Worm (Caenorhabditis elegans) whole organism, L1 larva: ENCODE results near the gene F34H10.5.

ENCODE experiments used
- C16A3.4 ChIP-seq: fragments of 150-350 bp; optimal IDR thresholded peaks from 2 replicates; lab custom pipeline; 2014; ENCODE audit warnings: missing biosample characterization, missing genetic modification characterization
- C34B4.2 ChIP-seq: sonication (generic microtip); optimal IDR thresholded peaks from 2 replicates; lab custom pipeline; 2017; ENCODE audit warnings: mild to moderate bottlenecking, missing genetic modification characterization, missing compliant biosample characterization
- aha-1 ChIP-seq: fragments of 150-350 bp; optimal IDR thresholded peaks from 2 replicates; lab custom pipeline; 2014; ENCODE audit warnings: missing biosample characterization, missing genetic modification characterization
- aly-2 ChIP-seq: fragments of 150-350 bp; optimal IDR thresholded peaks from 2 replicates; lab custom pipeline; 2014; ENCODE audit warnings: missing biosample characterization, missing genetic modification characterization
- ama-1 ChIP-seq: fragments of 150-350 bp; optimal IDR thresholded peaks from 2 replicates; lab custom pipeline; 2014
- blmp-1 ChIP-seq: fragments of 150-350 bp; optimal IDR thresholded peaks from 2 replicates; lab custom pipeline; 2014; ENCODE audit warnings: missing biosample characterization, missing genetic modification characterization
- ceh-82 ChIP-seq, 3 experiments: fragments of 150-350 bp in 1 of 3; sonication (generic microtip) in 2 of 3; optimal IDR thresholded peaks; 2 replicates each; lab custom pipeline; 2014 to 2017; ENCODE audit warnings: missing biosample characterization in 3 of 3, missing genetic modification characterization in 3 of 3
- ceh-88 ChIP-seq: fragments of 200-800 bp; sonication (Bioruptor generic); IDR thresholded peaks from 2 replicates; pipeline ENCODE4 v1.3.6; 2022; ENCODE audit warnings: missing genetic modification characterization, missing compliant biosample characterization
- ceh-90 ChIP-seq: sonication (generic microtip); optimal IDR thresholded peaks from 2 replicates; lab custom pipeline; 2016; ENCODE audit warnings: missing genetic modification characterization, missing compliant biosample characterization
- ces-1 ChIP-seq: fragments of 150-350 bp; optimal IDR thresholded peaks from 2 replicates; lab custom pipeline; 2014; ENCODE audit warnings: missing biosample characterization, missing genetic modification reagents, missing genetic modification characterization
- dpl-1 ChIP-seq, 3 experiments: fragments of 150-350 bp in 2 of 3; sonication (generic microtip) in 1 of 3; optimal IDR thresholded peaks; 2 replicates each; lab custom pipeline; 2014 to 2017; ENCODE audit warnings: missing biosample characterization in 3 of 3, missing genetic modification characterization in 3 of 3, missing genetic modification reagents in 3 of 3
- efl-1 ChIP-seq, 4 experiments: fragments of 150-350 bp; optimal IDR thresholded peaks in 3 of 4; peaks in 1 of 4; 1 replicate in 1 of 4; 2 replicates in 3 of 4; lab custom pipeline; 2014; ENCODE audit warnings: missing biosample characterization in 2 of 4, missing genetic modification characterization in 2 of 4, missing genetic modification reagents in 2 of 4
- egl-27 ChIP-seq, 2 experiments: fragments of 150-350 bp in 1 of 2; sonication (generic microtip); optimal IDR thresholded peaks; 3 replicates each; lab custom pipeline; 2017 to 2018; ENCODE audit warnings: missing biosample characterization in 2 of 2, missing genetic modification characterization in 2 of 2, missing genetic modification reagents in 2 of 2
- ets-5 ChIP-seq: fragments of 200-800 bp; sonication (Bioruptor generic); IDR thresholded peaks from 2 replicates; pipeline ENCODE4 v1.3.6; 2022; ENCODE audit warnings: missing genetic modification characterization, missing compliant biosample characterization
- fkh-10 ChIP-seq: sonication (generic microtip); optimal IDR thresholded peaks from 2 replicates; lab custom pipeline; 2017; ENCODE audit warnings: missing biosample characterization, missing genetic modification reagents, missing genetic modification characterization
- fkh-8 ChIP-seq: sonication (generic microtip); optimal IDR thresholded peaks from 2 replicates; lab custom pipeline; 2016; ENCODE audit warnings: mild to moderate bottlenecking, missing genetic modification characterization, missing compliant biosample characterization
- grh-1 ChIP-seq: fragments of 200-800 bp; sonication (Bioruptor generic); IDR thresholded peaks from 2 replicates; pipeline ENCODE4 v1.3.6; 2022; ENCODE audit warnings: missing genetic modification reagents, missing genetic modification characterization, missing compliant biosample characterization
- hlh-17 ChIP-seq: fragments of 200-800 bp; sonication (Bioruptor generic); optimal IDR thresholded peaks from 2 replicates; lab custom pipeline; 2018; ENCODE audit warnings: missing genetic modification characterization, mild to moderate bottlenecking, missing compliant biosample characterization, moderate library complexity, borderline replicate concordance
- hlh-4 ChIP-seq: sonication (generic microtip); optimal IDR thresholded peaks from 2 replicates; lab custom pipeline; 2016; ENCODE audit warnings: mild to moderate bottlenecking, missing genetic modification characterization, missing compliant biosample characterization
- hpl-2 ChIP-seq: fragments of 150-350 bp; optimal IDR thresholded peaks from 2 replicates; lab custom pipeline; 2014; ENCODE audit warnings: missing biosample characterization, missing genetic modification reagents, missing genetic modification characterization
- irx-1 ChIP-seq: sonication (generic microtip); optimal IDR thresholded peaks from 2 replicates; lab custom pipeline; 2016; ENCODE audit warnings: missing genetic modification characterization, missing compliant biosample characterization
- lin-13 ChIP-seq: fragments of 150-350 bp; optimal IDR thresholded peaks from 2 replicates; lab custom pipeline; 2014; ENCODE audit warnings: missing biosample characterization, missing genetic modification reagents, missing genetic modification characterization
- lin-14 ChIP-seq: fragments of 200-800 bp; sonication (Bioruptor generic); optimal IDR thresholded peaks from 2 replicates; lab custom pipeline; 2018; ENCODE audit warnings: mild to moderate bottlenecking, missing genetic modification characterization, moderate library complexity, missing compliant biosample characterization
- lin-35 ChIP-seq, 2 experiments: fragments of 150-350 bp; optimal IDR thresholded peaks; 2 replicates each; lab custom pipeline; 2014; ENCODE audit warnings: missing biosample characterization in 2 of 2, missing genetic modification characterization in 2 of 2, missing genetic modification reagents in 2 of 2
- lir-3 ChIP-seq: sonication (generic microtip); optimal IDR thresholded peaks from 2 replicates; lab custom pipeline; 2016; ENCODE audit warnings: mild to moderate bottlenecking, missing genetic modification characterization, moderate library complexity, missing compliant biosample characterization; ENCODE audit not compliant: poor library complexity
- lsy-2 ChIP-seq, 2 experiments: fragments of 150-350 bp; optimal IDR thresholded peaks; 2 replicates each; lab custom pipeline; 2014; ENCODE audit warnings: missing biosample characterization in 2 of 2, missing genetic modification characterization in 2 of 2
- mef-2 ChIP-seq: fragments of 150-350 bp; optimal IDR thresholded peaks from 2 replicates; lab custom pipeline; 2014; ENCODE audit warnings: missing biosample characterization, missing genetic modification characterization
- mep-1 ChIP-seq: fragments of 150-350 bp; optimal IDR thresholded peaks from 2 replicates; lab custom pipeline; 2014; ENCODE audit warnings: missing biosample characterization, missing genetic modification characterization
- nhr-11 ChIP-seq: fragments of 150-350 bp; optimal IDR thresholded peaks from 2 replicates; lab custom pipeline; 2014; ENCODE audit warnings: missing biosample characterization, missing genetic modification characterization
- nhr-19 ChIP-seq: fragments of 200-800 bp; sonication (Bioruptor generic); conservative IDR thresholded peaks from 2 replicates; pipeline ENCODE4 v1.3.6; 2022; ENCODE audit warnings: missing genetic modification characterization, missing compliant biosample characterization
- nhr-237 ChIP-seq: fragments of 150-350 bp; optimal IDR thresholded peaks from 2 replicates; lab custom pipeline; 2014; ENCODE audit warnings: missing biosample characterization, missing genetic modification characterization
- nhr-28 ChIP-seq: fragments of 150-350 bp; optimal IDR thresholded peaks from 2 replicates; lab custom pipeline; 2014; ENCODE audit warnings: missing biosample characterization, missing genetic modification characterization
- nhr-47 ChIP-seq: sonication (generic microtip); optimal IDR thresholded peaks from 2 replicates; lab custom pipeline; 2016; ENCODE audit warnings: mild to moderate bottlenecking, missing genetic modification characterization, moderate library complexity, missing compliant biosample characterization
- nhr-71 ChIP-seq: sonication (generic microtip); optimal IDR thresholded peaks from 2 replicates; lab custom pipeline; 2016; ENCODE audit warnings: mild to moderate bottlenecking, missing genetic modification characterization, moderate library complexity, missing compliant biosample characterization
- nhr-76 ChIP-seq: sonication (generic microtip); optimal IDR thresholded peaks from 2 replicates; lab custom pipeline; 2017; ENCODE audit warnings: missing biosample characterization, missing genetic modification characterization
- nhr-85 ChIP-seq: sonication (generic microtip); peaks from one replicate; lab custom pipeline; 2016; ENCODE audit warnings: missing genetic modification characterization, inconsistent platforms, missing compliant biosample characterization
- nhr-90 ChIP-seq: sonication (generic microtip); optimal IDR thresholded peaks from 2 replicates; lab custom pipeline; 2016; ENCODE audit warnings: mild to moderate bottlenecking, missing genetic modification characterization, missing compliant biosample characterization; ENCODE audit not compliant: poor library complexity
- pag-3 ChIP-seq: sonication (generic microtip); optimal IDR thresholded peaks from 2 replicates; lab custom pipeline; 2017; ENCODE audit warnings: missing genetic modification characterization, mild to moderate bottlenecking, missing compliant biosample characterization, antibody characterized with exemption, borderline replicate concordance; ENCODE audit not compliant: insufficient read depth
- pax-3 ChIP-seq: fragments of 200-800 bp; sonication (Bioruptor generic); optimal IDR thresholded peaks from 2 replicates; lab custom pipeline; 2018; ENCODE audit warnings: mild to moderate bottlenecking, missing genetic modification characterization, moderate library complexity, missing compliant biosample characterization
- pqm-1 ChIP-seq: sonication (generic microtip); optimal IDR thresholded peaks from 3 replicates; lab custom pipeline; 2017; ENCODE audit warnings: missing biosample characterization, missing genetic modification characterization
- skn-1 ChIP-seq: fragments of 150-350 bp; optimal IDR thresholded peaks from 2 replicates; lab custom pipeline; 2014; ENCODE audit warnings: missing biosample characterization, missing genetic modification characterization
- snu-23 ChIP-seq: sonication (generic microtip); optimal IDR thresholded peaks from 2 replicates; lab custom pipeline; 2016; ENCODE audit warnings: missing genetic modification characterization, missing compliant biosample characterization
- sptf-1 ChIP-seq: fragments of 150-350 bp; optimal IDR thresholded peaks from 2 replicates; lab custom pipeline; 2014; ENCODE audit warnings: missing biosample characterization, missing genetic modification characterization
- sup-37 ChIP-seq: fragments of 200-800 bp; sonication (Bioruptor generic); optimal IDR thresholded peaks from 2 replicates; lab custom pipeline; 2018; ENCODE audit warnings: mild to moderate bottlenecking, missing genetic modification characterization, missing compliant biosample characterization
- swsn-7 ChIP-seq: sonication (generic microtip); optimal IDR thresholded peaks from 2 replicates; lab custom pipeline; 2016; ENCODE audit warnings: missing genetic modification characterization, missing compliant biosample characterization
- tbx-2 ChIP-seq: sonication (generic microtip); optimal IDR thresholded peaks from 2 replicates; lab custom pipeline; 2016; ENCODE audit warnings: missing genetic modification characterization, missing compliant biosample characterization
- unc-130 ChIP-seq: fragments of 150-350 bp; optimal IDR thresholded peaks from 2 replicates; lab custom pipeline; 2017; ENCODE audit warnings: missing biosample characterization, missing genetic modification characterization, inconsistent platforms
- unc-62 ChIP-seq: fragments of 150-350 bp; optimal IDR thresholded peaks from 2 replicates; lab custom pipeline; 2014; ENCODE audit warnings: missing biosample characterization, missing genetic modification reagents, missing genetic modification characterization
- unc-98 ChIP-seq: fragments of 200-800 bp; sonication (Bioruptor generic); IDR thresholded peaks from 2 replicates; pipeline ENCODE4 v1.3.6; 2022; ENCODE audit warnings: missing genetic modification characterization, missing compliant biosample characterization
- xbp-1 ChIP-seq: sonication (generic microtip); optimal IDR thresholded peaks from 2 replicates; lab custom pipeline; 2016; ENCODE audit warnings: missing genetic modification characterization, missing compliant biosample characterization
- zip-4 ChIP-seq: fragments of 200-800 bp; sonication (Bioruptor generic); optimal IDR thresholded peaks from 2 replicates; lab custom pipeline; 2018; ENCODE audit warnings: mild to moderate bottlenecking, missing genetic modification characterization, moderate library complexity, missing compliant biosample characterization
- ztf-11 ChIP-seq, 2 experiments: sonication (generic microtip); optimal IDR thresholded peaks; 2 replicates each; lab custom pipeline; 2016 to 2017; ENCODE audit warnings: missing genetic modification characterization in 2 of 2, missing biosample characterization in 1 of 2, missing compliant biosample characterization in 1 of 2
- ztf-4 ChIP-seq: fragments of 150-350 bp; optimal IDR thresholded peaks from 2 replicates; lab custom pipeline; 2014; ENCODE audit warnings: missing biosample characterization, missing genetic modification characterization

The F34H10.5 gene

DNA sequence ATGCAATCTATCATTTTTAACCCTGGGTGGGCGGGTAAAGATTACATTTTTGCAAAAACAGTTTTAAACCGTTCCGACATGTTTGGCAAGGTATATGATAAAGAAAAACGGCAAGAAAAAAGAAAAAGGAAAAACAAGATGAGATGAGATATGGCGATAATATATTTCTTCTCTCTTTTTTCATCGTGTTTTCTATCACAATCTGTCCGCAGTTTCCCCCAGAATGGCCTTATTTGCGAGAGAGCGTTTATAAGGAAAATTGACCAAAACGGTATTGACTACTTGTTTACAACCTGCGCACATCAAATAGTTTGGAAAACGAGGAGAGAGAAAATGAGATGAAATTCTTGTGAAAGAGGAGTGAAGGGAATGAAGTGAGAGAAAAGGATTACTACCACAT lies 31.9 kb downstream of the F34H10.5 start:
- no peak for TF ChIP-seq dpl-1 (GFP tag; optimal IDR thresholded peaks at IDR 0.05; lab: Kevin White, UChicago)
- no peak for TF ChIP-seq aha-1 (tag; lab: Kevin White, UChicago)
- peak; percentile 95 for TF ChIP-seq blmp-1 (tag; lab: Kevin White, UChicago)
- TF ChIP-seq fkh-8 (tag; lab: Kevin White, UChicago): no peak
- TF ChIP-seq mef-2 (tag; lab: Kevin White, UChicago): no peak
- peak; percentile 48 for TF ChIP-seq nhr-90 (tag; lab: Kevin White, UChicago)
- TF ChIP-seq lin-35 (GFP tag; optimal IDR thresholded peaks at IDR 0.05; lab: Kevin White, UChicago): peak in 1 of 2 experiments; percentile 38
- peak; percentile 70 for TF ChIP-seq nhr-71 (tag; lab: Kevin White, UChicago)
- no peak for TF ChIP-seq ztf-11 (tag; optimal IDR thresholded peaks at IDR 0.05; lab: Kevin White, UChicago)
- TF ChIP-seq skn-1 (tag; lab: Kevin White, UChicago): no peak
- TF ChIP-seq xbp-1: peak; percentile 11
- TF ChIP-seq tbx-2 (tag; lab: Kevin White, UChicago): no peak
- peak; percentile 21; the same call in 1 of the 2 replicates for TF ChIP-seq nhr-19
- no peak for TF ChIP-seq sup-37
- TF ChIP-seq ztf-4: peak; percentile 6
- TF ChIP-seq zip-4 (GFP tag; lab: Kevin White, UChicago): no peak
- TF ChIP-seq ama-1 (lab: Kevin White, UChicago): no peak
- no peak for TF ChIP-seq lir-3 (tag; lab: Kevin White, UChicago)
- no peak for TF ChIP-seq ces-1 (GFP tag; lab: Kevin White, UChicago)
- TF ChIP-seq efl-1 (optimal IDR thresholded peaks at IDR 0.05; lab: Kevin White, UChicago): peak in 1 of 2 experiments; percentile 8
- TF ChIP-seq efl-1 (GFP tag; optimal IDR thresholded peaks at IDR 0.05 in 1 of 2; lab: Kevin White, UChicago): peak in 1 of 2 experiments; percentile 31
- TF ChIP-seq C34B4.2 (tag; lab: Kevin White, UChicago): no peak
- no peak for TF ChIP-seq pax-3 (tag; lab: Kevin White, UChicago)
- TF ChIP-seq egl-27 (tag; optimal IDR thresholded peaks at IDR 0.05; lab: Kevin White, UChicago): no peak
- TF ChIP-seq nhr-237: peak; percentile 47
- no peak for TF ChIP-seq unc-98 (GFP tag; lab: Robert Waterston, UW)
- TF ChIP-seq grh-1 (GFP tag; lab: Robert Waterston, UW): 0 out of 2 replicates have a peak, but pooled peaks have one; percentile 37
- peak; percentile 26 for TF ChIP-seq irx-1
- TF ChIP-seq ceh-90: no peak
- TF ChIP-seq nhr-28: no peak
- peak; percentile 24 for TF ChIP-seq pag-3 (tag; lab: Kevin White, UChicago)
- peak; percentile 97 for TF ChIP-seq nhr-85
- peak; percentile 2 for TF ChIP-seq unc-130 (tag; lab: Kevin White, UChicago)
- TF ChIP-seq nhr-11 (tag; lab: Kevin White, UChicago): no peak
- peak in 1 of 2 experiments; percentile 63 for TF ChIP-seq lsy-2 (tag; optimal IDR thresholded peaks at IDR 0.05; lab: Kevin White, UChicago)
- TF ChIP-seq ceh-82 (tag; optimal IDR thresholded peaks at IDR 0.05; lab: Kevin White, UChicago): no peak
- TF ChIP-seq ets-5 (GFP tag; lab: Robert Waterston, UW): no peak
- TF ChIP-seq pqm-1 (tag; lab: Kevin White, UChicago): no peak
- peak; percentile 87 for TF ChIP-seq lin-14
- TF ChIP-seq fkh-10 (GFP tag; lab: Kevin White, UChicago): no peak
- TF ChIP-seq unc-62 (GFP tag; lab: Kevin White, UChicago): no peak
- TF ChIP-seq nhr-76 (tag; lab: Kevin White, UChicago): no peak
- TF ChIP-seq hpl-2 (GFP tag; lab: Kevin White, UChicago): no peak
- TF ChIP-seq hlh-17 (GFP tag; lab: Kevin White, UChicago): no peak
- TF ChIP-seq sptf-1: no peak
- peak; percentile 73 for TF ChIP-seq snu-23 (GFP tag; lab: Kevin White, UChicago)
- TF ChIP-seq swsn-7 (tag; lab: Kevin White, UChicago): peak; percentile 4
- TF ChIP-seq hlh-4 (tag; lab: Kevin White, UChicago): no peak
- peak; percentile 57 for TF ChIP-seq mep-1 (tag; lab: Kevin White, UChicago)
- no peak for TF ChIP-seq lin-13 (GFP tag; lab: Kevin White, UChicago)
- peak; percentile 50 for TF ChIP-seq C16A3.4 (tag; lab: Kevin White, UChicago)
- no peak for TF ChIP-seq ceh-88 (GFP tag; lab: Robert Waterston, UW)
- TF ChIP-seq nhr-47 (tag; lab: Kevin White, UChicago): peak; percentile 19
- TF ChIP-seq aly-2 (tag; lab: Kevin White, UChicago): no peak
